Fruit fly (Drosophila melanogaster): ENCODE results near the gene Taf12.

Taf12 gene

DNA sequence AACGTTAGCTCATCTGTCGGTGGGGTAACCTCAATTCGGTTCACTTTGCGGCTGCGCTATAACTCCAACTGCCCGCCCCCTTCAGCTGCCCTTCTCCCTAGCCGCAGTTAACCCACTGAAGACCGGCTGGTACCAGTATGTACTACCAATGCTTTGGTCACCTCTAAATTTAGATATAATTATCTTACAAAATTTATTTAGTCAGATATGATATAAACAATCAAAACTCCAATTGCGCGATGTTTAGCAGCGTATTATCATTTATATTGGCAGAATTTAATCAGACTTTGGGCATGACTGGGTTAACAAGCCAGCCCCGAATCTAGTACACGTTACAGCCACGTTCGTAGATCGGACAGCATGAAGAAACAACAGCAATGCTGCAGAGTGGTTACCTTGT, 17.8 kb downstream of the Taf12 start (continued):
- peak; percentile 38 for TF ChIP-seq salm (tag; optimal IDR thresholded peaks at IDR 0.05)
- TF ChIP-seq CHES-1-like (GFP tag; optimal IDR thresholded peaks at IDR 0.05) = no peak
- TF ChIP-seq CTCF (GFP tag; optimal IDR thresholded peaks at IDR 0.05) = peak; percentile 10
- TF ChIP-seq ATbp (GFP tag; optimal IDR thresholded peaks at IDR 0.05) = peak; percentile 48
- peak; percentile 38 for TF ChIP-seq HmgZ (tag; optimal IDR thresholded peaks at IDR 0.05)
- TF ChIP-seq CG10274 (GFP tag; optimal IDR thresholded peaks at IDR 0.05) = no peak
- TF ChIP-seq Ssrp (tag; optimal IDR thresholded peaks at IDR 0.05) = peak; percentile 47
- peak; percentile 15; the same call in 1 of the 2 replicates for TF ChIP-seq CG14014 (GFP tag; IDR thresholded peaks at IDR 0.05)
- peak; percentile 14 for TF ChIP-seq Nf-YB (GFP tag; optimal IDR thresholded peaks at IDR 0.05)
- TF ChIP-seq en (GFP tag; optimal IDR thresholded peaks at IDR 0.05) = no peak
- peak; percentile 29 for TF ChIP-seq gcm (GFP tag; optimal IDR thresholded peaks at IDR 0.05)
- TF ChIP-seq Drgx (GFP tag; IDR thresholded peaks at IDR 0.05) = peak; percentile 73
- TF ChIP-seq twi (tag; optimal IDR thresholded peaks at IDR 0.05) = no peak
- no peak for TF ChIP-seq sna (GFP tag; IDR thresholded peaks at IDR 0.05; ENCODE audit: partially characterized antibody)
- TF ChIP-seq vvl (GFP tag; IDR thresholded peaks at IDR 0.05) = peak; percentile 60
- TF ChIP-seq CG7745 (tag; optimal IDR thresholded peaks at IDR 0.05) = no peak
- 0 out of 2 replicates have a peak, but pooled peaks have one; percentile 9 for TF ChIP-seq sim (GFP tag; IDR thresholded peaks at IDR 0.05)
- TF ChIP-seq CG7372 (GFP tag; IDR thresholded peaks at IDR 0.05) = 0 out of 2 replicates have a peak, but pooled peaks have one; percentile 20
- no peak for TF ChIP-seq Hr3 (GFP tag; optimal IDR thresholded peaks at IDR 0.05)
- peak; percentile 79 for TF ChIP-seq sens (GFP tag)
- peak; percentile 8 for TF ChIP-seq CG9727 (GFP tag; optimal IDR thresholded peaks at IDR 0.05)
- TF ChIP-seq CG6254 (GFP tag; optimal IDR thresholded peaks at IDR 0.05) = peak; percentile 8
- peak; percentile 64 for TF ChIP-seq CG18599 (GFP tag; optimal IDR thresholded peaks at IDR 0.05)
- TF ChIP-seq ab (GFP tag; optimal IDR thresholded peaks at IDR 0.05) = no peak
- peak; percentile 53 for TF ChIP-seq CG5180 (GFP tag; optimal IDR thresholded peaks at IDR 0.05)
- peak; percentile 12 for TF ChIP-seq bcd (GFP tag; optimal IDR thresholded peaks at IDR 0.05)
- no peak for TF ChIP-seq NK7.1 (GFP tag; optimal IDR thresholded peaks at IDR 0.05)
- TF ChIP-seq Eip74EF (GFP tag; optimal IDR thresholded peaks at IDR 0.05) = peak in 1 of 2 experiments; percentile 38
- peak; percentile 54 for TF ChIP-seq CG12659 (GFP tag; optimal IDR thresholded peaks at IDR 0.05)
- 0 out of 2 replicates have a peak, but pooled peaks have one; percentile 18 for TF ChIP-seq CG31224 (GFP tag; IDR thresholded peaks at IDR 0.05)
- no peak for TF ChIP-seq Poxn (GFP tag; IDR thresholded peaks at IDR 0.05)
- peak; percentile 70 for TF ChIP-seq CG13424 (tag; optimal IDR thresholded peaks at IDR 0.05)
- TF ChIP-seq CG17829 (tag; optimal IDR thresholded peaks at IDR 0.05) = peak; percentile 54
- TF ChIP-seq Dip2 (GFP tag; IDR thresholded peaks at IDR 0.05) = no peak
- peak; percentile 8 for TF ChIP-seq oc (tag; optimal IDR thresholded peaks at IDR 0.05)
- TF ChIP-seq dmrt11E (tag; optimal IDR thresholded peaks at IDR 0.05) = no peak
- TF ChIP-seq Fer1 (GFP tag; optimal IDR thresholded peaks at IDR 0.05) = peak; percentile 70
- TF ChIP-seq hth (optimal IDR thresholded peaks at IDR 0.05) = no peak
- TF ChIP-seq Atf6 (GFP tag; IDR thresholded peaks at IDR 0.05) = peak; percentile 60; the same call in 1 of the 2 replicates
- TF ChIP-seq BtbVII (GFP tag; optimal IDR thresholded peaks at IDR 0.05) = peak; percentile 57
- TF ChIP-seq Dbx (GFP tag; IDR thresholded peaks at IDR 0.05) = no peak
- TF ChIP-seq chinmo (GFP tag; IDR thresholded peaks at IDR 0.05; ENCODE audit: partially characterized antibody) = no peak
- TF ChIP-seq fd96Cb (tag; optimal IDR thresholded peaks at IDR 0.05) = peak; percentile 47
- TF ChIP-seq crc (GFP tag; optimal IDR thresholded peaks at IDR 0.05) = no peak
- TF ChIP-seq Hmr (GFP tag; optimal IDR thresholded peaks at IDR 0.05) = peak; percentile 5
- TF ChIP-seq cwo (GFP tag; optimal IDR thresholded peaks at IDR 0.05) = peak; percentile 64
- TF ChIP-seq CG12104 (GFP tag; optimal IDR thresholded peaks at IDR 0.05) = no peak
- TF ChIP-seq CG14050 (GFP tag; IDR thresholded peaks at IDR 0.05) = peak; percentile 52; the same call in 2 of the 3 replicates
- peak; percentile 66 for TF ChIP-seq CG2678 (tag; optimal IDR thresholded peaks at IDR 0.05)
- TF ChIP-seq sug (tag; optimal IDR thresholded peaks at IDR 0.05) = peak; percentile 11
- peak; percentile 36 for TF ChIP-seq CG10979 (tag; optimal IDR thresholded peaks at IDR 0.05)

Data from whole organism, embryonic.